Worm (Caenorhabditis elegans) whole organism, mixed stage, embryonic: ENCODE results near the gene F58E6.5.

ENCODE experiments used
- M03D4.4 ChIP-seq: sonication (generic microtip); optimal IDR thresholded peaks from 2 replicates; lab custom pipeline; 2017; ENCODE audit warnings: mild to moderate bottlenecking, missing genetic modification characterization, missing compliant biosample characterization
- bed-3 ChIP-seq: fragments of 200-800 bp; sonication (Bioruptor generic); optimal IDR thresholded peaks from 3 replicates; lab custom pipeline; 2018; ENCODE audit warnings: mild to moderate bottlenecking, missing genetic modification characterization, moderate library complexity, missing compliant biosample characterization
- blmp-1 ChIP-seq: fragments of 150-350 bp; optimal IDR thresholded peaks from 2 replicates; lab custom pipeline; 2014; ENCODE audit warnings: missing biosample characterization, missing genetic modification characterization
- ceh-39 ChIP-seq: fragments of 150-350 bp; optimal IDR thresholded peaks from 2 replicates; lab custom pipeline; 2014; ENCODE audit warnings: missing biosample characterization, missing genetic modification characterization
- ceh-43 ChIP-seq: fragments of 200-800 bp; sonication (Bioruptor generic); optimal IDR thresholded peaks from 2 replicates; lab custom pipeline; 2018; ENCODE audit warnings: mild to moderate bottlenecking, missing genetic modification characterization, moderate library complexity, missing compliant biosample characterization
- ceh-83 ChIP-seq: fragments of 200-800 bp; sonication (Bioruptor generic); optimal IDR thresholded peaks from 2 replicates; lab custom pipeline; 2018; ENCODE audit warnings: mild to moderate bottlenecking, missing genetic modification characterization, missing compliant biosample characterization
- ces-1 ChIP-seq: fragments of 150-350 bp; optimal IDR thresholded peaks from 2 replicates; lab custom pipeline; 2014; ENCODE audit warnings: missing biosample characterization, missing genetic modification reagents, missing genetic modification characterization
- cnd-1 ChIP-seq: fragments of 200-800 bp; sonication (Bioruptor generic); optimal IDR thresholded peaks from 2 replicates; lab custom pipeline; 2018; ENCODE audit warnings: mild to moderate bottlenecking, missing genetic modification characterization, missing compliant biosample characterization
- drap-1 ChIP-seq: fragments of 200-800 bp; sonication (Bioruptor generic); optimal IDR thresholded peaks from 3 replicates; lab custom pipeline; 2018; ENCODE audit warnings: mild to moderate bottlenecking, missing genetic modification characterization, missing compliant biosample characterization
- elt-1 ChIP-seq: sonication (generic microtip); optimal IDR thresholded peaks from 2 replicates; lab custom pipeline; 2017; ENCODE audit warnings: missing genetic modification characterization, mild to moderate bottlenecking, missing compliant biosample characterization, antibody characterized with exemption, moderate library complexity, borderline replicate concordance; ENCODE audit not compliant: insufficient read depth
- elt-3 ChIP-seq: fragments of 150-350 bp; optimal IDR thresholded peaks from 2 replicates; lab custom pipeline; 2014; ENCODE audit warnings: missing biosample characterization, missing genetic modification characterization
- flh-1 ChIP-seq: fragments of 200-800 bp; sonication (Bioruptor generic); optimal IDR thresholded peaks from 2 replicates; lab custom pipeline; 2018; ENCODE audit warnings: mild to moderate bottlenecking, missing genetic modification characterization, moderate library complexity, missing compliant biosample characterization
- ham-2 ChIP-seq: fragments of 200-800 bp; sonication (Bioruptor generic); optimal IDR thresholded peaks from 2 replicates; lab custom pipeline; 2018; ENCODE audit warnings: mild to moderate bottlenecking, missing genetic modification characterization, missing compliant biosample characterization
- hlh-1 ChIP-seq: fragments of 150-350 bp; optimal IDR thresholded peaks from 2 replicates; lab custom pipeline; 2014; ENCODE audit warnings: missing biosample characterization, missing genetic modification reagents, missing genetic modification characterization
- lin-32 ChIP-seq: fragments of 200-800 bp; sonication (Bioruptor generic); optimal IDR thresholded peaks from 2 replicates; lab custom pipeline; 2018; ENCODE audit warnings: mild to moderate bottlenecking, missing genetic modification characterization, missing compliant biosample characterization
- lsy-2 ChIP-seq: fragments of 150-350 bp; optimal IDR thresholded peaks from 2 replicates; lab custom pipeline; 2014; ENCODE audit warnings: missing biosample characterization, missing genetic modification characterization
- mep-1 ChIP-seq: fragments of 150-350 bp; optimal IDR thresholded peaks from 2 replicates; lab custom pipeline; 2017; ENCODE audit warnings: missing biosample characterization, missing genetic modification reagents, missing genetic modification characterization, inconsistent platforms
- nhr-12 ChIP-seq: fragments of 150-350 bp; optimal IDR thresholded peaks from 2 replicates; lab custom pipeline; 2014; ENCODE audit warnings: missing biosample characterization, missing genetic modification characterization
- nhr-2 ChIP-seq: fragments of 150-350 bp; optimal IDR thresholded peaks from 2 replicates; lab custom pipeline; 2014; ENCODE audit warnings: missing biosample characterization, missing genetic modification characterization
- nhr-237 ChIP-seq: fragments of 150-350 bp; optimal IDR thresholded peaks from 2 replicates; lab custom pipeline; 2014; ENCODE audit warnings: missing biosample characterization, missing genetic modification characterization
- nhr-28 ChIP-seq: fragments of 150-350 bp; optimal IDR thresholded peaks from 2 replicates; lab custom pipeline; 2014; ENCODE audit warnings: missing biosample characterization, missing genetic modification characterization
- nhr-76 ChIP-seq: sonication (generic microtip); optimal IDR thresholded peaks from 2 replicates; lab custom pipeline; 2017; ENCODE audit warnings: missing biosample characterization, missing genetic modification characterization
- pha-4 ChIP-seq: fragments of 150-350 bp; optimal IDR thresholded peaks from 2 replicates; lab custom pipeline; 2018; ENCODE audit warnings: missing biosample characterization, missing genetic modification reagents, missing genetic modification characterization
- sem-2 ChIP-seq: fragments of 200-800 bp; sonication (Bioruptor generic); optimal IDR thresholded peaks from 2 replicates; lab custom pipeline; 2018; ENCODE audit warnings: mild to moderate bottlenecking, missing genetic modification characterization, missing compliant biosample characterization
- snpc-4 ChIP-seq: fragments of 150-350 bp; optimal IDR thresholded peaks from 2 replicates; lab custom pipeline; 2014; ENCODE audit warnings: missing biosample characterization, missing genetic modification characterization
- tbx-8 ChIP-seq: fragments of 200-800 bp; sonication (Bioruptor generic); optimal IDR thresholded peaks from 2 replicates; lab custom pipeline; 2018; ENCODE audit warnings: mild to moderate bottlenecking, missing genetic modification characterization, moderate library complexity, missing compliant biosample characterization
- unc-62 ChIP-seq: fragments of 150-350 bp; optimal IDR thresholded peaks from 2 replicates; lab custom pipeline; 2014; ENCODE audit warnings: missing biosample characterization, missing genetic modification reagents, missing genetic modification characterization

Gene F58E6.5

ce11 chrV:9706592-9706991 is 47.8 kb downstream of the F58E6.5 start:
- TF ChIP-seq tbx-8 (GFP tag; lab: Kevin White, UChicago) = no peak
- no peak for TF ChIP-seq lin-32
- no peak for TF ChIP-seq mep-1 (tag; lab: Kevin White, UChicago)
- no peak for TF ChIP-seq nhr-76 (tag; lab: Kevin White, UChicago)
- no peak for TF ChIP-seq ceh-43 (GFP tag; lab: Kevin White, UChicago)
- TF ChIP-seq snpc-4 (tag; lab: Kevin White, UChicago) = no peak
- TF ChIP-seq nhr-12 (tag; lab: Kevin White, UChicago) = no peak
- TF ChIP-seq bed-3 (GFP tag; lab: Kevin White, UChicago) = no peak
- TF ChIP-seq ceh-83 (GFP tag; lab: Kevin White, UChicago) = no peak
- no peak for TF ChIP-seq blmp-1 (tag; lab: Kevin White, UChicago)
- TF ChIP-seq pha-4 (tag; lab: Kevin White, UChicago) = no peak
- TF ChIP-seq M03D4.4 (tag; lab: Kevin White, UChicago) = no peak

DNA sequence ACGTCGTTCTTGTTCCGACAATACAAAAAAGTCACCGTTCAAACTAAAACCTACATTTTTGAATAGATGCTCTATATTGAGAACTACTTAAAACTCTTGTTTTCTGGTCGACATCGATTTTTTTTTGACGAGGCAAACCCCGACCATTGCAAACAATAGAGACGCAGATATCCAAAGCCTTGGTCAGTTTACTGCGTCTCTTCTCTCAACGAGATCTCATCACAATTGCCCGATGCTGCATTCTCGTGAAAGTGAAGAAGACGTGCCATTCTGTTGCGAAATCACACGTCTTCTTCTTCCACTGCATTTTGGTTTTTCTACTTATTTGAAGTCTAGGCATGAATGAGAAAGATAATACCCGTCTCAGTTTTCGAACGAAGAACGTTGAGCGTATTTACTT is 50.0 kb downstream of the F58E6.5 start:
- TF ChIP-seq elt-1 (tag; lab: Kevin White, UChicago) (no peak), sem-2 (GFP tag; lab: Kevin White, UChicago) (no peak), ces-1 (peak; percentile 66), nhr-12 (tag; lab: Kevin White, UChicago) (no peak), nhr-237 (tag; lab: Kevin White, UChicago) (peak; percentile 18), tbx-8 (GFP tag; lab: Kevin White, UChicago) (no peak), ceh-83 (GFP tag; lab: Kevin White, UChicago) (no peak), lsy-2 (peak; percentile 3), drap-1 (GFP tag; lab: Kevin White, UChicago) (no peak), unc-62 (GFP tag; lab: Kevin White, UChicago) (no peak), mep-1 (tag; lab: Kevin White, UChicago) (peak; percentile 11), nhr-76 (tag; lab: Kevin White, UChicago) (no peak)

DNA sequence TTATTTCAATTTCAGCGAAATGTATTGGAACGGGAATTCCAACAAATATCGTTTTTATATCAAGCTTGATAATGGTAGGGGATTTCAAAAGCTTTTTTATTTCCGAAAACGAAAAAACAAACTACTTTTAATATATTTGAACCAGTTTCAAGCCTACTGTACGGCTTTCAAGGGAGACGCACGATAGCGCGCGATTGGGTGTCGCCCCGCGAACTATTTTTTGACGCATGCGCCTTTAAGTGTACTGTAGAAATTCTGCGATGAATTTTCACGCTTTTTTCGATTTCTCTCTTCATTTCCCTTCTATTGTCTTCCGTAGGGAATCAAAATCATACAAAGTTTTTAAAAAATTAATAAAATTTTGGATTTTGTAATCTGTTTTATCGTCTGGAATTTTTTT is 50.8 kb downstream of the F58E6.5 start:
- TF ChIP-seq nhr-76 (tag; lab: Kevin White, UChicago) (no peak), hlh-1 (tag; lab: Kevin White, UChicago) (no peak), elt-3 (no peak), pha-4 (tag; lab: Kevin White, UChicago) (no peak), ceh-43 (GFP tag; lab: Kevin White, UChicago) (no peak), tbx-8 (GFP tag; lab: Kevin White, UChicago) (no peak), nhr-2 (tag; lab: Kevin White, UChicago) (no peak), lin-32 (no peak), nhr-28 (tag; lab: Kevin White, UChicago) (no peak), ceh-39 (tag; lab: Kevin White, UChicago) (no peak), nhr-12 (tag; lab: Kevin White, UChicago) (no peak), cnd-1 (tag; lab: Kevin White, UChicago) (no peak), ham-2 (no peak), flh-1 (GFP tag; lab: Kevin White, UChicago) (no peak), nhr-237 (tag; lab: Kevin White, UChicago) (no peak), elt-1 (tag; lab: Kevin White, UChicago) (no peak)
